Worm (Caenorhabditis elegans): ENCODE measurements around the gene Y53G8AR.5.

DNA sequence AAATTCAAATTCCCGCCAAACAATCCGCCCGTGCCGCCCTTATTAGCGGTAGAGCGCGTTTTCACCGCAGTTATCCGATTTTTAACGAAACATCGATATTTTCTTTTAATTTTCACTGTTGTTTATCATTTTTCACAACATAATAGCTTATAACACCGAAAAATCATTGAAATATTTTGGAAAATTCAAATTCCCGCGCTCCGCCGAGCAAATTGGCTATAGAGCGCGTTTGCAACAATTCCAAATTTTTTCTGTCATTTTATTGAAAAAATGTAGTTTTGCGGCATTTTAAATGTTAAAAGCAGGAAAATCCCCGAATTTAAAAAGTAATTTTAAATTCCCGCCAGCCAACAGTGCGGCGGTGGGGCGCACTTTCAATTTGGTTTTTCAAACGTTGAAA is 12.4 kb downstream of the Y53G8AR.5 start:
- TF ChIP-seq ztf-23 (GFP tag; IDR thresholded peaks at IDR 0.05) (no peak), ref-1 (GFP tag; conservative IDR thresholded peaks at IDR 0.05) (no peak), tab-1 (GFP tag; IDR thresholded peaks at IDR 0.05) (no peak), flt-1 (GFP tag; IDR thresholded peaks at IDR 0.05) (no peak), cog-1 (tag; optimal IDR thresholded peaks at IDR 0.05) (no peak), ztf-29 (GFP tag; IDR thresholded peaks at IDR 0.05) (no peak), T22C8.4 (GFP tag; IDR thresholded peaks at IDR 0.05) (no peak), klf-2 (GFP tag; conservative IDR thresholded peaks at IDR 0.05) (no peak), med-1 (GFP tag; optimal IDR thresholded peaks at IDR 0.05; ENCODE audit: insufficient read depth) (no peak)

Measured in whole organism, midembryonic.